Worm (Caenorhabditis elegans) whole organism, L3 larva: ENCODE results near the gene C08F1.8.
"Not testable (repeated sequence)": the region's sequence is repeated elsewhere in the genome, so short reads cannot be mapped to it uniquely, and the experiment has no call there.

ENCODE experiments used
- R02D3.7 ChIP-seq: fragments of 150-350 bp; optimal IDR thresholded peaks from 2 replicates; lab custom pipeline; 2014; ENCODE audit warnings: missing biosample characterization, missing genetic modification characterization
- ZK546.5 ChIP-seq: sonication (generic microtip); optimal IDR thresholded peaks from 2 replicates; lab custom pipeline; 2017; ENCODE audit warnings: missing biosample characterization, missing genetic modification characterization
- aly-2 ChIP-seq: fragments of 150-350 bp; optimal IDR thresholded peaks from 2 replicates; lab custom pipeline; 2014; ENCODE audit warnings: missing biosample characterization, missing genetic modification characterization
- ama-1 ChIP-seq: fragments of 150-350 bp; optimal IDR thresholded peaks from 2 replicates; lab custom pipeline; 2018
- ceh-16 ChIP-seq: sonication (generic microtip); optimal IDR thresholded peaks from 2 replicates; lab custom pipeline; 2017; ENCODE audit warnings: missing biosample characterization, missing genetic modification characterization
- ceh-28 ChIP-seq: fragments of 150-350 bp; optimal IDR thresholded peaks from 2 replicates; lab custom pipeline; 2014; ENCODE audit warnings: missing biosample characterization, missing genetic modification reagents, missing genetic modification characterization
- ceh-82 ChIP-seq: fragments of 150-350 bp; optimal IDR thresholded peaks from 2 replicates; lab custom pipeline; 2014; ENCODE audit warnings: missing biosample characterization, missing genetic modification characterization
- ceh-9 ChIP-seq: sonication (generic microtip); optimal IDR thresholded peaks from 2 replicates; lab custom pipeline; 2018; ENCODE audit warnings: missing biosample characterization, missing genetic modification characterization
- daf-12 ChIP-seq: fragments of 150-350 bp; optimal IDR thresholded peaks from 2 replicates; lab custom pipeline; 2014; ENCODE audit warnings: missing biosample characterization, missing genetic modification reagents, missing genetic modification characterization
- egl-5 ChIP-seq: fragments of 150-350 bp; optimal IDR thresholded peaks from 2 replicates; lab custom pipeline; 2017; ENCODE audit warnings: missing biosample characterization, missing genetic modification reagents, missing genetic modification characterization, inconsistent platforms
- elt-2 ChIP-seq: sonication (generic microtip); optimal IDR thresholded peaks from 2 replicates; lab custom pipeline; 2016; ENCODE audit warnings: missing genetic modification reagents, mild to moderate bottlenecking, missing genetic modification characterization, missing compliant biosample characterization
- eor-1 ChIP-seq, 2 experiments: fragments of 150-350 bp; optimal IDR thresholded peaks; 2 replicates each; lab custom pipeline; 2014 to 2018; ENCODE audit warnings: missing biosample characterization in 2 of 2, missing genetic modification characterization in 2 of 2
- fkh-10 ChIP-seq: sonication (generic microtip); optimal IDR thresholded peaks from 2 replicates; lab custom pipeline; 2017; ENCODE audit warnings: missing biosample characterization, missing genetic modification reagents, missing genetic modification characterization
- fkh-2 ChIP-seq: fragments of 150-350 bp; optimal IDR thresholded peaks from 2 replicates; lab custom pipeline; 2014; ENCODE audit warnings: missing biosample characterization, missing genetic modification reagents, missing genetic modification characterization
- fos-1 ChIP-seq: fragments of 150-350 bp; optimal IDR thresholded peaks from 2 replicates; lab custom pipeline; 2014; ENCODE audit warnings: missing biosample characterization, missing genetic modification characterization
- hmg-11 ChIP-seq: sonication (generic microtip); optimal IDR thresholded peaks from 2 replicates; lab custom pipeline; 2016; ENCODE audit warnings: missing genetic modification characterization, missing compliant biosample characterization
- lin-15B ChIP-seq: fragments of 150-350 bp; optimal IDR thresholded peaks from 2 replicates; lab custom pipeline; 2014; ENCODE audit warnings: missing biosample characterization, missing genetic modification characterization
- lin-39 ChIP-seq: fragments of 150-350 bp; optimal IDR thresholded peaks from 2 replicates; lab custom pipeline; 2018; ENCODE audit warnings: missing biosample characterization, missing genetic modification reagents, missing genetic modification characterization
- lsy-12 ChIP-seq: sonication (generic microtip); optimal IDR thresholded peaks from 2 replicates; lab custom pipeline; 2016; ENCODE audit warnings: mild to moderate bottlenecking, missing genetic modification characterization, missing compliant biosample characterization
- mdl-1 ChIP-seq: fragments of 150-350 bp; optimal IDR thresholded peaks from 2 replicates; lab custom pipeline; 2014; ENCODE audit warnings: missing biosample characterization, missing genetic modification characterization
- mml-1 ChIP-seq: fragments of 150-350 bp; sonication (generic microtip); optimal IDR thresholded peaks from 3 replicates; lab custom pipeline; 2014; ENCODE audit warnings: missing biosample characterization, missing genetic modification characterization
- nhr-11 ChIP-seq: fragments of 150-350 bp; optimal IDR thresholded peaks from 2 replicates; lab custom pipeline; 2014; ENCODE audit warnings: missing biosample characterization, missing genetic modification characterization
- nhr-12 ChIP-seq: fragments of 150-350 bp; optimal IDR thresholded peaks from 2 replicates; lab custom pipeline; 2014; ENCODE audit warnings: missing biosample characterization, missing genetic modification characterization
- nhr-23 ChIP-seq: fragments of 150-350 bp; optimal IDR thresholded peaks from 2 replicates; lab custom pipeline; 2014; ENCODE audit warnings: missing biosample characterization, missing genetic modification reagents, missing genetic modification characterization
- nhr-237 ChIP-seq: fragments of 150-350 bp; optimal IDR thresholded peaks from 2 replicates; lab custom pipeline; 2014; ENCODE audit warnings: missing biosample characterization, missing genetic modification characterization
- nhr-25 ChIP-seq: sonication (generic microtip); optimal IDR thresholded peaks from 2 replicates; lab custom pipeline; 2017; ENCODE audit warnings: missing biosample characterization, missing genetic modification characterization
- nhr-28 ChIP-seq: fragments of 150-350 bp; optimal IDR thresholded peaks from 2 replicates; lab custom pipeline; 2014; ENCODE audit warnings: missing biosample characterization, missing genetic modification characterization
- nhr-43 ChIP-seq: sonication (generic microtip); optimal IDR thresholded peaks from 2 replicates; lab custom pipeline; 2016; ENCODE audit warnings: mild to moderate bottlenecking, missing genetic modification characterization, missing compliant biosample characterization; ENCODE audit not compliant: poor library complexity, severe bottlenecking
- nhr-67 ChIP-seq: fragments of 150-350 bp; optimal IDR thresholded peaks from 2 replicates; lab custom pipeline; 2014; ENCODE audit warnings: missing biosample characterization, missing genetic modification characterization
- nhr-76 ChIP-seq: fragments of 150-350 bp; sonication (generic microtip); optimal IDR thresholded peaks from 5 replicates; lab custom pipeline; 2014; ENCODE audit warnings: missing biosample characterization, missing genetic modification characterization
- nhr-77 ChIP-seq: fragments of 150-350 bp; optimal IDR thresholded peaks from 2 replicates; lab custom pipeline; 2014; ENCODE audit warnings: missing biosample characterization, missing genetic modification characterization
- pha-4 ChIP-seq: fragments of 150-350 bp; optimal IDR thresholded peaks from 2 replicates; lab custom pipeline; 2014; ENCODE audit warnings: missing biosample characterization, missing genetic modification reagents, missing genetic modification characterization
- pqm-1 ChIP-seq: fragments of 150-350 bp; optimal IDR thresholded peaks from 2 replicates; lab custom pipeline; 2017; ENCODE audit warnings: missing biosample characterization, missing genetic modification characterization, inconsistent platforms
- sea-2 ChIP-seq: fragments of 150-350 bp; sonication (generic microtip); optimal IDR thresholded peaks from 4 replicates; lab custom pipeline; 2014; ENCODE audit warnings: missing biosample characterization, missing genetic modification reagents, missing genetic modification characterization
- unc-62 ChIP-seq: fragments of 150-350 bp; sonication (generic microtip); optimal IDR thresholded peaks from 4 replicates; lab custom pipeline; 2014; ENCODE audit warnings: missing biosample characterization, missing genetic modification reagents, missing genetic modification characterization
- zag-1 ChIP-seq: fragments of 150-350 bp; optimal IDR thresholded peaks from 2 replicates; lab custom pipeline; 2014; ENCODE audit warnings: missing biosample characterization, missing genetic modification characterization
- ztf-11 ChIP-seq: fragments of 150-350 bp; optimal IDR thresholded peaks from 2 replicates; lab custom pipeline; 2014; ENCODE audit warnings: missing biosample characterization, missing genetic modification characterization

The C08F1.8 gene

ce11 chrII:1836204-1836603, 28.1 kb upstream of the C08F1.8 start, which contains the start of gene T08E11.1:
Gene T08E11.1 (plus strand): TSS chrII:1836504.
- no peak for TF ChIP-seq egl-5 (tag; lab: Kevin White, UChicago)
- TF ChIP-seq elt-2 (tag; lab: Kevin White, UChicago), result peak; percentile 8

ce11 chrII:1831883-1832388, 23.8 kb upstream of the C08F1.8 start, which contains the start of gene math-39:
Gene math-39 (plus strand): TSS chrII:1832338.
- TF ChIP-seq elt-2 (tag; lab: Kevin White, UChicago), result peak; percentile 51
- TF ChIP-seq eor-1 (tag; optimal IDR thresholded peaks at IDR 0.05; lab: Kevin White, UChicago), result no peak

ce11 chrII:1830182-1830682, 22.1 kb upstream of the C08F1.8 start, which contains the start of gene math-40:
Gene math-40 (plus strand): TSS chrII:1830632.
- TF ChIP-seq hmg-11 (tag; lab: Kevin White, UChicago) (no peak), ceh-16 (no peak), elt-2 (tag; lab: Kevin White, UChicago) (peak; percentile 62), pqm-1 (tag; lab: Kevin White, UChicago) (peak; percentile 41), nhr-77 (no peak), fkh-10 (no peak), nhr-11 (tag; lab: Kevin White, UChicago) (no peak)
- TF ChIP-seq, all 47 proteins: peak for 2

ce11 chrII:1824329-1824728, 16.2 kb upstream of the C08F1.8 start, which contains the start of gene math-41:
Gene math-41 (plus strand): TSS chrII:1824629.
- TF ChIP-seq sea-2 (GFP tag; lab: Kevin White, UChicago); fkh-2 (tag; lab: Kevin White, UChicago); lin-15B (tag; lab: Kevin White, UChicago): not testable (repeated sequence)

ce11 chrII:1823597-1823996, 15.5 kb upstream of the C08F1.8 start:
- TF ChIP-seq elt-2 (tag; lab: Kevin White, UChicago), result peak; percentile 57
- TF ChIP-seq, all 47 proteins: peak for 1; not testable (repeated sequence) for 46

ce11 chrII:1820774-1821173, 12.7 kb upstream of the C08F1.8 start, which contains the start of gene fbxa-3:
Gene fbxa-3 (minus strand): TSS chrII:1820874.
- TF ChIP-seq nhr-12 (tag; lab: Kevin White, UChicago) (no peak), ceh-82 (tag; lab: Kevin White, UChicago) (no peak), nhr-23 (tag; lab: Kevin White, UChicago) (no peak), R02D3.7 (tag; lab: Kevin White, UChicago) (no peak), lin-15B (tag; lab: Kevin White, UChicago) (no peak), mdl-1 (no peak), egl-5 (tag; lab: Kevin White, UChicago) (no peak), sea-2 (GFP tag; lab: Kevin White, UChicago) (no peak), nhr-237 (tag; lab: Kevin White, UChicago) (no peak), lsy-12 (no peak), mml-1 (no peak), aly-2 (tag; lab: Kevin White, UChicago) (no peak), zag-1 (tag; lab: Kevin White, UChicago) (no peak), daf-12 (tag; lab: Kevin White, UChicago) (no peak), ama-1 (lab: Kevin White, UChicago) (no peak), lin-39 (no peak)
- TF ChIP-seq, all 47 proteins: peak for 0

ce11 chrII:1819944-1820570, 11.9 kb upstream of the C08F1.8 start, which contains the start of gene fbxc-19:
Gene fbxc-19 (plus strand): TSS chrII:1820479.
- TF ChIP-seq ZK546.5 (no peak), mdl-1 (peak; percentile 26), ama-1 (lab: Kevin White, UChicago) (no peak), ceh-82 (tag; lab: Kevin White, UChicago) (no peak), ceh-9 (tag; lab: Kevin White, UChicago) (no peak), ceh-16 (no peak), ztf-11 (tag; lab: Kevin White, UChicago) (no peak), elt-2 (tag; lab: Kevin White, UChicago) (peak; percentile 99), lsy-12 (no peak), ceh-28 (tag; lab: Kevin White, UChicago) (peak; percentile 79), nhr-77 (peak; percentile 31), nhr-67 (tag; lab: Kevin White, UChicago) (no peak), nhr-28 (tag; lab: Kevin White, UChicago) (no peak), lin-39 (no peak), unc-62 (GFP tag; lab: Kevin White, UChicago) (no peak), nhr-76 (tag; lab: Kevin White, UChicago) (no peak), fkh-2 (tag; lab: Kevin White, UChicago) (no peak), egl-5 (tag; lab: Kevin White, UChicago) (peak; percentile 53), eor-1 (tag; optimal IDR thresholded peaks at IDR 0.05; lab: Kevin White, UChicago) (no peak), nhr-25 (tag; lab: Kevin White, UChicago) (no peak), pha-4 (tag; lab: Kevin White, UChicago) (peak; percentile 89), nhr-43 (no peak), nhr-12 (tag; lab: Kevin White, UChicago) (no peak), fos-1 (no peak), daf-12 (tag; lab: Kevin White, UChicago) (no peak), aly-2 (tag; lab: Kevin White, UChicago) (no peak)
